Fruit fly (Drosophila melanogaster) whole organism: Measurements from ENCODE around the gene Cyp4c3.

Source experiments
- CG8478 ChIP-seq: fragments of >200 bp; optimal IDR thresholded peaks from 2 replicates; lab custom pipeline; 2018; ENCODE audit warnings: inconsistent platforms
- Dll ChIP-seq: fragments of >200 bp; optimal IDR thresholded peaks from 2 replicates; lab custom pipeline; 2017
- EcR ChIP-seq, 2 experiments: fragments of >200 bp; optimal IDR thresholded peaks; 2 replicates each; lab custom pipeline; 2017; ENCODE audit warnings: missing biosample characterization in 2 of 2, missing genetic modification characterization in 2 of 2, missing genetic modification reagents in 2 of 2
- pan ChIP-seq: fragments of >200 bp; optimal IDR thresholded peaks from 2 replicates; lab custom pipeline; 2017
- usp ChIP-seq: fragments of >200 bp; optimal IDR thresholded peaks from 2 replicates; lab custom pipeline; 2017; ENCODE audit warnings: missing biosample characterization, missing genetic modification characterization, mixed read lengths

DNA sequence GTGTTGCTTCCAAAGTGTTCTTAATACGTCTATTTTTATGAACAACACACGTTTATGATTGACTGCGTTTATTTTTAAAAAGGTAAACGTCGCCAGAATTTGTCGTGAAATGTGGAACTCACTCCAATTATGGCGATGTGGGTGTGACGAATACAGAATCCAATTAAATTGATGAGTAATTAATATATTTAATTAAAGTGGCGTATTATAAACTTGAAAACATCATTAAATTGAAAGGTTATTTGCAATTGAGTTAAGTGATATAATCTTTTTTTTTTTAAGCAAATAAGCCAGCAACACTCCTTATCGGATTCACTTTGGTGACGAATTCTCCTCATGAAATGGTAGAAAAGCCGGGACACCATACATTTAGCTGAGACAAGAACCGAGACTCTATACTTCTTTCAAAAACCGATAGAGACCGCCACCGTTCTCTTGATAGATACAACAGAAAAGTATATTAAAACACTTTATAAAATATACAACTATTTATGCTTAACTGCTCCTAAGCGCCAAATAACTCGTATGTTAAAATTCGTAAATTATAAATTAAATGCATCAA is 23.4 kb upstream of the Cyp4c3 start:
- TF ChIP-seq pan (lab: Kevin White, UChicago) (no peak), EcR (GFP tag; optimal IDR thresholded peaks at IDR 0.05; lab: Kevin White, UChicago) (no peak), Dll (lab: Kevin White, UChicago) (no peak), CG8478 (no peak), usp (no peak)
